Worm (Caenorhabditis elegans) whole organism, L2 larva: ENCODE data around the gene tag-325.

Experiments used
- R02D3.7 ChIP-seq: fragments of 150-350 bp; optimal IDR thresholded peaks from 2 replicates; lab custom pipeline; 2014; ENCODE audit warnings: missing biosample characterization, missing genetic modification characterization
- ZK546.5 ChIP-seq: sonication (generic microtip); optimal IDR thresholded peaks from 2 replicates; lab custom pipeline; 2017; ENCODE audit warnings: missing biosample characterization, missing genetic modification characterization
- aly-2 ChIP-seq: fragments of 150-350 bp; optimal IDR thresholded peaks from 2 replicates; lab custom pipeline; 2014; ENCODE audit warnings: missing biosample characterization, missing genetic modification characterization
- blmp-1 ChIP-seq: sonication (generic microtip); optimal IDR thresholded peaks from 2 replicates; lab custom pipeline; 2017; ENCODE audit warnings: missing genetic modification characterization, mild to moderate bottlenecking, missing compliant biosample characterization, antibody characterized with exemption, moderate library complexity; ENCODE audit not compliant: insufficient read depth
- ceh-82 ChIP-seq: fragments of 150-350 bp; optimal IDR thresholded peaks from 2 replicates; lab custom pipeline; 2014; ENCODE audit warnings: missing biosample characterization, missing genetic modification characterization
- dmd-4 ChIP-seq: sonication (generic microtip); optimal IDR thresholded peaks from 2 replicates; lab custom pipeline; 2017; ENCODE audit warnings: missing biosample characterization, missing genetic modification characterization
- fos-1 ChIP-seq: fragments of 150-350 bp; optimal IDR thresholded peaks from 2 replicates; lab custom pipeline; 2014; ENCODE audit warnings: missing biosample characterization, missing genetic modification characterization
- lsy-2 ChIP-seq, 2 experiments: fragments of 150-350 bp in 1 of 2; sonication (generic microtip) in 1 of 2; optimal IDR thresholded peaks; 2 replicates each; lab custom pipeline; 2014 to 2017; ENCODE audit warnings: missing biosample characterization in 2 of 2, missing genetic modification characterization in 2 of 2
- nhr-23 ChIP-seq: fragments of 150-350 bp; optimal IDR thresholded peaks from 2 replicates; lab custom pipeline; 2014; ENCODE audit warnings: missing biosample characterization, missing genetic modification reagents, missing genetic modification characterization
- nhr-25 ChIP-seq: fragments of 150-350 bp; sonication (generic microtip); optimal IDR thresholded peaks from 3 replicates; lab custom pipeline; 2014; ENCODE audit warnings: missing biosample characterization, missing genetic modification characterization
- peb-1 ChIP-seq: fragments of 150-350 bp; optimal IDR thresholded peaks from 2 replicates; lab custom pipeline; 2014; ENCODE audit warnings: missing biosample characterization, missing genetic modification characterization
- unc-39 ChIP-seq: fragments of 150-350 bp; optimal IDR thresholded peaks from 2 replicates; lab custom pipeline; 2014; ENCODE audit warnings: missing biosample characterization, missing genetic modification characterization
- zag-1 ChIP-seq: fragments of 150-350 bp; optimal IDR thresholded peaks from 2 replicates; lab custom pipeline; 2014; ENCODE audit warnings: missing biosample characterization, missing genetic modification characterization

DNA sequence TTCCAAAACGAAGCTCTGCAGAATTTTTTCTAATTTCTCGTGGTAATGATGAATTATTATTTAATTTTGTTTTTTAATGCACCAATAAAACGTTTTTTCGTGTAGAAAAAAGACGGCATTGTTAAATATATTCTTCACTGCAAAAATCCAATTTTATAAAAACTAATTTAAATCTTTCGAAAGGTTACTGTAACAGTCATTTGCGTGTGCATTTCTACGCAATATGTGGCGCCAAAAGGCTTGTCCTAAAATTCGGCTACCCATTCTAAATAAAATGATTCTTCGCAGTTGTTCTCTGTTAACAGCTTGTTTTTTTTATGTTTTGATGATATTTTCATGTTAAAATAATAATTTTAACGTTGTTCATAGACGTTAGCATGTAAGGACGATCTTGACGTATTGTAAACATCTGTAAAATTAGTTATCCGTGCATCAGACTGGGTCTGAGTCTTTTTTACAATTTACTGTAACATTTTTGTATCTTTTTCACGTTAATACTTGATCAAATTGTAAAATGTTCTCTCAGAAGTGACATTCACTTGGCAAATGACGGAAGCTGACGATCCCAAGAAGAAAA is 4.0 kb upstream of the tag-325 start, which contains the start of gene mip-1:
- TF ChIP-seq unc-39 (tag; lab: Kevin White, UChicago) (no peak), zag-1 (tag; lab: Kevin White, UChicago) (no peak), fos-1 (tag; lab: Kevin White, UChicago) (no peak), nhr-23 (tag; lab: Kevin White, UChicago) (no peak), lsy-2 (tag; optimal IDR thresholded peaks at IDR 0.05; lab: Kevin White, UChicago) (no peak), peb-1 (no peak), ZK546.5 (tag; lab: Kevin White, UChicago) (no peak), ceh-82 (tag; lab: Kevin White, UChicago) (no peak), nhr-25 (tag; lab: Kevin White, UChicago) (no peak), aly-2 (no peak), blmp-1 (tag; lab: Kevin White, UChicago) (no peak), R02D3.7 (tag; lab: Kevin White, UChicago) (no peak), dmd-4 (tag; lab: Kevin White, UChicago) (no peak)
